Fruit fly (Drosophila melanogaster): ENCODE data around the gene Dyro.
A peak's percentile ranks its signal among the peaks of the same experiment; 100 is the strongest.

Dyro gene

dm6 chr3L:11303414-11304205, 7.9 kb upstream of the Dyro start (continued):
- TF ChIP-seq CG7357 (GFP tag; IDR thresholded peaks at IDR 0.05) = no peak
- no peak for TF ChIP-seq Lim3 (GFP tag; IDR thresholded peaks at IDR 0.05)
- TF ChIP-seq Fer3 (tag; optimal IDR thresholded peaks at IDR 0.05) = peak; percentile 1
- TF ChIP-seq CG13123 (GFP tag; optimal IDR thresholded peaks at IDR 0.05) = no peak
- peak; percentile 36 for TF ChIP-seq Hmr (GFP tag; optimal IDR thresholded peaks at IDR 0.05)
- TF ChIP-seq CG18476 (GFP tag; optimal IDR thresholded peaks at IDR 0.05) = peak; percentile 20
- TF ChIP-seq inv (GFP tag; IDR thresholded peaks at IDR 0.05; ENCODE audit: partially characterized antibody) = no peak
- TF ChIP-seq CG4328 (GFP tag; optimal IDR thresholded peaks at IDR 0.05) = no peak
- TF ChIP-seq chif (GFP tag; optimal IDR thresholded peaks at IDR 0.05) = peak; percentile 29 to 50
- TF ChIP-seq zen2 (GFP tag; IDR thresholded peaks at IDR 0.05; ENCODE audit: partially characterized antibody) = no peak
- TF ChIP-seq CG12659 (GFP tag; optimal IDR thresholded peaks at IDR 0.05) = peak; percentile 30
- no peak for TF ChIP-seq MESR4 (GFP tag; optimal IDR thresholded peaks at IDR 0.05)
- no peak for TF ChIP-seq Bgb (GFP tag; IDR thresholded peaks at IDR 0.05; ENCODE audit: partially characterized antibody)
- peak; percentile 53 for TF ChIP-seq fd96Cb (tag; optimal IDR thresholded peaks at IDR 0.05)
- no peak for TF ChIP-seq CG14050 (GFP tag; IDR thresholded peaks at IDR 0.05)
- TF ChIP-seq CG6813 (GFP tag; optimal IDR thresholded peaks at IDR 0.05) = peak; percentile 59
- TF ChIP-seq zfh2 (GFP tag; optimal IDR thresholded peaks at IDR 0.05) = no peak
- TF ChIP-seq Atf3 (GFP tag; optimal IDR thresholded peaks at IDR 0.05) = no peak
- TF ChIP-seq ac (GFP tag; optimal IDR thresholded peaks at IDR 0.05) = no peak
- TF ChIP-seq CG9609 (GFP tag; optimal IDR thresholded peaks at IDR 0.05) = peak; percentile 23
- no peak for TF ChIP-seq CG16815 (GFP tag; optimal IDR thresholded peaks at IDR 0.05)
- TF ChIP-seq nerfin-1 (tag; optimal IDR thresholded peaks at IDR 0.05) = no peak
- 0 out of 2 replicates have a peak, but pooled peaks have one; percentile 24 for TF ChIP-seq CG10959 (GFP tag; IDR thresholded peaks at IDR 0.05)
- TF ChIP-seq CG1602 (GFP tag; optimal IDR thresholded peaks at IDR 0.05) = peak; percentile 34
- peak; percentile 6 for TF ChIP-seq CG33557 (GFP tag; optimal IDR thresholded peaks at IDR 0.05)
- peak; percentile 53 for TF ChIP-seq CG18262 (tag; optimal IDR thresholded peaks at IDR 0.05)
- no peak for TF ChIP-seq her (GFP tag; optimal IDR thresholded peaks at IDR 0.05)
- peak; percentile 38 for TF ChIP-seq Sox102F (GFP tag; optimal IDR thresholded peaks at IDR 0.05)
- no peak for TF ChIP-seq CG18011 (GFP tag; optimal IDR thresholded peaks at IDR 0.05)
- no peak for TF ChIP-seq Myb (GFP tag; optimal IDR thresholded peaks at IDR 0.05)
- no peak for TF ChIP-seq CG11398 (GFP tag; optimal IDR thresholded peaks at IDR 0.05)
- TF ChIP-seq scrt (GFP tag; optimal IDR thresholded peaks at IDR 0.05) = no peak
- peak; percentile 1; the same call in 1 of the 3 replicates for TF ChIP-seq CG11456 (GFP tag; IDR thresholded peaks at IDR 0.05)
- peak; percentile 36 for TF ChIP-seq dmrt99B (tag; optimal IDR thresholded peaks at IDR 0.05)
- TF ChIP-seq psq (GFP tag; optimal IDR thresholded peaks at IDR 0.05) = no peak
- no peak for TF ChIP-seq CG43689 (GFP tag; IDR thresholded peaks at IDR 0.05)
- no peak for TF ChIP-seq CG14667 (GFP tag; IDR thresholded peaks at IDR 0.05)
- no peak for TF ChIP-seq CG9437 (GFP tag; optimal IDR thresholded peaks at IDR 0.05)
- peak; percentile 31 for TF ChIP-seq tx (GFP tag; optimal IDR thresholded peaks at IDR 0.05)
- TF ChIP-seq CG3407 (GFP tag; optimal IDR thresholded peaks at IDR 0.05) = peak; percentile 26
- no peak for TF ChIP-seq HmgZ (tag; optimal IDR thresholded peaks at IDR 0.05)
- peak; percentile 37 for TF ChIP-seq CG16863 (GFP tag; optimal IDR thresholded peaks at IDR 0.05)
- TF ChIP-seq corto (GFP tag; optimal IDR thresholded peaks at IDR 0.05) = no peak
- no peak for TF ChIP-seq chm (GFP tag; IDR thresholded peaks at IDR 0.05)
- TF ChIP-seq CG11723 (GFP tag; optimal IDR thresholded peaks at IDR 0.05) = no peak
- no peak for TF ChIP-seq otp (GFP tag; IDR thresholded peaks at IDR 0.05)
- peak; percentile 91 for TF ChIP-seq sens (GFP tag)
- no peak for TF ChIP-seq nom (GFP tag; optimal IDR thresholded peaks at IDR 0.05)
- no peak for TF ChIP-seq H2.0 (GFP tag; IDR thresholded peaks at IDR 0.05)

Measured in whole organism, embryonic.